Worm (Caenorhabditis elegans) whole organism, late embryonic: ENCODE results near the gene ilys-1.

Source experiments
- ama-1 ChIP-seq: fragments of 150-350 bp; optimal IDR thresholded peaks from 2 replicates; lab custom pipeline; 2014
- dmd-4 ChIP-seq: sonication (generic microtip); optimal IDR thresholded peaks from 2 replicates; lab custom pipeline; 2016; ENCODE audit warnings: borderline replicate concordance, missing genetic modification characterization, missing compliant biosample characterization
- hlh-15 ChIP-seq: sonication (generic microtip); optimal IDR thresholded peaks from 2 replicates; lab custom pipeline; 2016; ENCODE audit warnings: missing genetic modification characterization, missing compliant biosample characterization
- nhr-11 ChIP-seq: fragments of 150-350 bp; optimal IDR thresholded peaks from 2 replicates; lab custom pipeline; 2014; ENCODE audit warnings: missing biosample characterization, missing genetic modification characterization
- npax-4 ChIP-seq: sonication (generic microtip); optimal IDR thresholded peaks from 2 replicates; lab custom pipeline; 2016; ENCODE audit warnings: missing genetic modification characterization, missing compliant biosample characterization
- pat-9 ChIP-seq: fragments of 200-800 bp; sonication (Bioruptor generic); optimal IDR thresholded peaks from 2 replicates; lab custom pipeline; 2018; ENCODE audit warnings: mild to moderate bottlenecking, missing genetic modification characterization, moderate library complexity, missing compliant biosample characterization
- pha-2 ChIP-seq: sonication (generic microtip); optimal IDR thresholded peaks from 2 replicates; lab custom pipeline; 2017; ENCODE audit warnings: mild to moderate bottlenecking, missing genetic modification characterization, missing compliant biosample characterization
- pqm-1 ChIP-seq: sonication (generic microtip); optimal IDR thresholded peaks from 2 replicates; lab custom pipeline; 2016; ENCODE audit warnings: missing genetic modification characterization, missing compliant biosample characterization
- unc-3 ChIP-seq, 2 experiments: fragments of 200-800 bp in 1 of 2; sonication (Bioruptor generic) in 1 of 2; sonication (generic microtip) in 1 of 2; conservative IDR thresholded peaks in 1 of 2; optimal IDR thresholded peaks in 1 of 2; 2 replicates each; pipeline versions ENCODE4 v1.3.6 to Lab custom; 2016 to 2022; ENCODE audit warnings: missing compliant biosample characterization in 2 of 2, missing genetic modification characterization in 2 of 2, missing genetic modification reagents in 1 of 2

DNA sequence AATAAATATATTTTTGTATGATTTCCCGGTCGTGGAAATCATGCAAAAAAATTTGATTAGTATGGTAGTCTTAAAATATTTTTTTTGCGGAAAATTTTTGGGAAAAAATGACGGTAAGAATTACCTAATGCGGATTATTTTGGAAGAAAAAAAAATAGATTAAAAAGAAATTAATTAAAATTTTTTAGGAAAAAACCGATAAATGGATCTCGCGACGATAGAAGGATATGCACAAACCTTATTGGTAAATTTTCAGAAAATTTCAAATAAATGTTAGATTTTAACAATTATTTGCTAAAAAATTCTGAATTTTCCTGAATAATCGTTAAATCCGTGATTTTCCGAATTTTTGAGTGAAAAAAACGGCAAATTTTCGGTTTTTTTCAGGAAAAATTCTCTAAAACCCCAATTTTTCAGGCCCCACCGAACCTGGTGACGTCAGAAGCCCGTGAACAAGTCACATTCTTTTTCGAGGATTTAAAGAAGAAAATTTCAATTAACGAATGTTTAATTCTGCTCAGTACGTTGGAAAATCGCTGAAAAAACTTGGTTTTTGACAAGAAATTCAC, 27.5 kb downstream of the ilys-1 start, which contains the start of gene Y69A2AR.16:
- TF ChIP-seq dmd-4 (tag; lab: Kevin White, UChicago) (no peak), unc-3 (GFP tag; conservative IDR thresholded peaks at IDR 0.05; lab: Robert Waterston, UW) (no peak), unc-3 (tag; optimal IDR thresholded peaks at IDR 0.05; lab: Kevin White, UChicago) (no peak), pqm-1 (tag; lab: Kevin White, UChicago) (no peak), ama-1 (lab: Kevin White, UChicago) (no peak), npax-4 (tag; lab: Kevin White, UChicago) (no peak), hlh-15 (no peak), pat-9 (tag; lab: Kevin White, UChicago) (no peak), nhr-11 (tag; lab: Kevin White, UChicago) (no peak), pha-2 (tag; lab: Kevin White, UChicago) (no peak)
